Fruit fly (Drosophila melanogaster) Kc167 (cell line): Measurements from ENCODE around the gene CG34273.

Experiments used
- Myc ChIP-seq: fragments of >200 bp; optimal IDR thresholded peaks from 2 replicates; lab custom pipeline; 2017; ENCODE audit warnings: missing external identifiers
- Sin3A ChIP-seq: fragments of >200 bp; optimal IDR thresholded peaks from 2 replicates; lab custom pipeline; 2018; ENCODE audit warnings: missing external identifiers
- h ChIP-seq: fragments of >200 bp; optimal IDR thresholded peaks from 3 replicates; lab custom pipeline; 2018; ENCODE audit warnings: missing external identifiers
- insv ChIP-seq: fragments of >200 bp; optimal IDR thresholded peaks from 3 replicates; lab custom pipeline; 2018; ENCODE audit warnings: missing external identifiers
- psq ChIP-seq: fragments of >200 bp; optimal IDR thresholded peaks from 2 replicates; lab custom pipeline; 2017; ENCODE audit warnings: missing external identifiers

DNA sequence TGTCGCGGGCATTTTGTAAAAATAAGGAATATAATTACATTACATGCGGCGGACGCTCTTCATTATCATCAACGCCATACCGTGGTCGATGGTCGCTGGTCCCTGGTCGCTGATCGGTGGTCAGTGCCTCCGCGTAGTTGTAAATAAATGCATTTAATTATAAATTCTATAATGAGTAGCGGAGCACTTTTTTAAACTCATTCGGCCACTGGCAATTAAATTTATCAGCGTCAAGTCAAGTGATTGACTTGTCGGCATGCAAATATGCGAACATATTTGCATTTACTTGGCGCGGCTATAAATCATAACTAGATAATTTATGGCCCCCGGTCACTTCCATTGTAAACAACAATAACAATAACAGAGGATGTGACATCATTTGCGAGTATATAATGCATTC, 45.4 kb upstream of the CG34273 start:
- TF ChIP-seq insv: no peak
- TF ChIP-seq psq (lab: Kevin White, UChicago): no peak
- TF ChIP-seq h (lab: Kevin White, UChicago): no peak
- TF ChIP-seq Myc (lab: Kevin White, UChicago): no peak
- no peak for TF ChIP-seq Sin3A
